Fruit fly (Drosophila melanogaster) whole organism, pupa: ENCODE data around the gene fw.

Experiments
- CG10348 ChIP-seq: fragments of 200-800 bp; sonication (Bioruptor generic); IDR thresholded peaks from 2 replicates; pipeline ENCODE4 v1.3.6; 2022; ENCODE audit warnings: missing biosample characterization, missing genetic modification characterization
- CG12605 ChIP-seq: fragments of 200-800 bp; sonication (Bioruptor generic); IDR thresholded peaks from 2 replicates; pipeline ENCODE4 v1.3.6; 2022; ENCODE audit warnings: missing biosample characterization, missing genetic modification characterization
- CG13204 ChIP-seq: fragments of 200-800 bp; sonication (Bioruptor generic); optimal IDR thresholded peaks from 2 replicates; lab custom pipeline; 2018; ENCODE audit warnings: missing biosample characterization, mild to moderate bottlenecking, missing genetic modification characterization, moderate library complexity
- CG14655 ChIP-seq: fragments of 200-800 bp; sonication (Bioruptor generic); optimal IDR thresholded peaks from 3 replicates; lab custom pipeline; 2017; ENCODE audit warnings: mild to moderate bottlenecking, missing biosample characterization, missing genetic modification reagents, missing genetic modification characterization
- CG15710 ChIP-seq: fragments of 200-800 bp; sonication (Bioruptor generic); optimal IDR thresholded peaks from 2 replicates; lab custom pipeline; 2018; ENCODE audit warnings: missing biosample characterization, mild to moderate bottlenecking, missing genetic modification characterization, moderate library complexity
- CG17806 ChIP-seq: fragments of 200-800 bp; sonication (Bioruptor generic); optimal IDR thresholded peaks from 2 replicates; lab custom pipeline; 2018; ENCODE audit warnings: missing biosample characterization, mild to moderate bottlenecking, missing genetic modification characterization, moderate library complexity
- CG32121 ChIP-seq: fragments of 200-800 bp; sonication (Bioruptor generic); IDR thresholded peaks from 2 replicates; pipeline ENCODE4 v1.3.6; 2022; ENCODE audit warnings: missing biosample characterization, missing genetic modification characterization
- CG34367 ChIP-seq: fragments of 200-800 bp; sonication (Bioruptor generic); optimal IDR thresholded peaks from 2 replicates; lab custom pipeline; 2018; ENCODE audit warnings: missing biosample characterization, mild to moderate bottlenecking, missing genetic modification characterization
- CG4496 ChIP-seq: fragments of 200-800 bp; sonication (Bioruptor generic); IDR thresholded peaks from 3 replicates; pipeline ENCODE4 v1.3.6; 2022; ENCODE audit warnings: missing biosample characterization, missing genetic modification characterization
- CG8159 ChIP-seq: fragments of 200-800 bp; sonication (Bioruptor generic); optimal IDR thresholded peaks from 3 replicates; lab custom pipeline; 2018; ENCODE audit warnings: missing biosample characterization, mild to moderate bottlenecking, missing genetic modification characterization, moderate library complexity
- CG8301 ChIP-seq: fragments of 200-800 bp; sonication (Bioruptor generic); optimal IDR thresholded peaks from 2 replicates; lab custom pipeline; 2018; ENCODE audit warnings: missing biosample characterization, mild to moderate bottlenecking, missing genetic modification characterization
- CG9948 ChIP-seq: fragments of 200-800 bp; sonication (Bioruptor generic); optimal IDR thresholded peaks from 2 replicates; lab custom pipeline; 2018; ENCODE audit warnings: missing biosample characterization, mild to moderate bottlenecking, missing genetic modification characterization, moderate library complexity
- D1 ChIP-seq: fragments of 200-800 bp; sonication (Bioruptor generic); optimal IDR thresholded peaks from 2 replicates; lab custom pipeline; 2018; ENCODE audit warnings: missing biosample characterization, mild to moderate bottlenecking, missing genetic modification characterization, moderate library complexity
- EcR ChIP-seq: fragments of 200-800 bp; sonication (Bioruptor generic); optimal IDR thresholded peaks from 3 replicates; lab custom pipeline; 2019; ENCODE audit warnings: missing biosample characterization, missing genetic modification characterization, mild to moderate bottlenecking, moderate library complexity, missing genetic modification reagents
- Ets98B ChIP-seq: fragments of 200-800 bp; sonication (Bioruptor generic); IDR thresholded peaks from 2 replicates; pipeline ENCODE4 v1.3.6; 2022; ENCODE audit warnings: missing biosample characterization, missing genetic modification characterization
- Pif1A ChIP-seq: fragments of 200-800 bp; sonication (Bioruptor generic); optimal IDR thresholded peaks from 3 replicates; lab custom pipeline; 2016; ENCODE audit warnings: missing biosample characterization, missing genetic modification characterization
- Pif1B ChIP-seq: fragments of 200-800 bp; sonication (Bioruptor generic); optimal IDR thresholded peaks from 3 replicates; lab custom pipeline; 2016; ENCODE audit warnings: missing biosample characterization, missing genetic modification characterization
- Snoo ChIP-seq: fragments of 200-800 bp; sonication (Bioruptor generic); optimal IDR thresholded peaks from 3 replicates; lab custom pipeline; 2017; ENCODE audit warnings: missing biosample characterization, mild to moderate bottlenecking, missing genetic modification characterization, inconsistent platforms
- fd96Ca ChIP-seq: fragments of 200-800 bp; sonication (Bioruptor generic); IDR thresholded peaks from 3 replicates; pipeline ENCODE4 v1.3.6; 2022; ENCODE audit warnings: missing biosample characterization, missing genetic modification characterization
- gl ChIP-seq: fragments of 200-800 bp; sonication (Bioruptor generic); optimal IDR thresholded peaks from 2 replicates; lab custom pipeline; 2018; ENCODE audit warnings: missing biosample characterization, mild to moderate bottlenecking, missing genetic modification characterization

The fw gene

dm6 chrX:12032136-12032682 is 28.5 kb upstream of the fw start, which contains the start of gene Cyp318a1:
Gene Cyp318a1, plus strand, starts transcription at chrX:12032632.
- TF ChIP-seq Pif1B (GFP tag; lab: Kevin White, UChicago): no peak
- no peak for TF ChIP-seq CG17806 (tag; lab: Kevin White, UChicago)
- TF ChIP-seq CG4496 (GFP tag; lab: Robert Waterston, UW): no peak
- no peak for TF ChIP-seq gl (tag; lab: Kevin White, UChicago)
- no peak for TF ChIP-seq CG8159
- TF ChIP-seq, all 21 proteins: peak for 0

- TF ChIP-seq fd96Ca (GFP tag; lab: Robert Waterston, UW): no peak
- no peak for TF ChIP-seq CG15710
- TF ChIP-seq CG10348 (GFP tag; lab: Robert Waterston, UW): no peak
- no peak for TF ChIP-seq CG4496 (GFP tag; lab: Robert Waterston, UW)
Measured at dm6 chrX:12031400-12031799, 27.7 kb upstream of the fw start, which contains the start of gene Cyp311a1. Gene Cyp311a1, minus strand, starts transcription at chrX:12031465.

dm6 chrX:12028825-12029514 is 25.3 kb upstream of the fw start, which contains the start of gene Usp7:
Gene Usp7, minus strand, starts transcription at chrX:12029032.
- TF ChIP-seq Ets98B (peak; percentile 22; the same call in 1 of the 2 replicates), CG4496 (GFP tag; lab: Robert Waterston, UW) (peak; percentile 63), EcR (GFP tag; lab: Kevin White, UChicago) (no peak), CG12605 (GFP tag; lab: Robert Waterston, UW) (no peak), D1 (no peak)

dm6 chrX:12021750-12022149 is 18.0 kb upstream of the fw start:
- TF ChIP-seq CG4496 (GFP tag; lab: Robert Waterston, UW) (no peak), Pif1A (no peak), CG34367 (tag; lab: Kevin White, UChicago) (no peak), Snoo (no peak)
- TF ChIP-seq, all 21 proteins: peak for 0

DNA sequence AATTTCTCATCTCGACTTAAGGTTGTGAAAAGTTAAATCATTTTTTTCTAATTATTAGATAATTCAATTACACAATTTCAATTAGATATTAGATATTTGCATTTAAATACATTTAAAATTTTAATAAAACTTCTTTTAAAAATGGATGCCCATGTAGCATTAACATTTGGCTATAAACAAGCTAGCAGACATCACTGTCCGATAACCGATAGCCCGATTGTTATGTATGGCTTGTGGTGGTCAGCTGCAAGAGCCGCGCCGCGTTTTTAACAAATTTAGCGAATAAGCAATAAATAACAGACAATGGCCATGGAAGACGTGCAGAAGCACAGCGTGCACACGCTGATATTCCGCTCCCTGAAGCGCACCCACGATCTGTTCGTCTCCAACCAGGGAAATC is 17.1 kb upstream of the fw start, which contains the start of gene Tango4:
TSS of gene Tango4 (plus strand) at position 212 of the 400 bp plus-strand sequence.
- no peak for TF ChIP-seq CG8301 (tag; lab: Kevin White, UChicago)
- no peak for TF ChIP-seq CG13204 (GFP tag; lab: Kevin White, UChicago)
- TF ChIP-seq CG14655 (GFP tag; lab: Kevin White, UChicago): no peak
- TF ChIP-seq CG4496 (GFP tag; lab: Robert Waterston, UW): no peak
- TF ChIP-seq CG15710: no peak
- no peak for TF ChIP-seq Pif1A
- no peak for TF ChIP-seq fd96Ca (GFP tag; lab: Robert Waterston, UW)

DNA sequence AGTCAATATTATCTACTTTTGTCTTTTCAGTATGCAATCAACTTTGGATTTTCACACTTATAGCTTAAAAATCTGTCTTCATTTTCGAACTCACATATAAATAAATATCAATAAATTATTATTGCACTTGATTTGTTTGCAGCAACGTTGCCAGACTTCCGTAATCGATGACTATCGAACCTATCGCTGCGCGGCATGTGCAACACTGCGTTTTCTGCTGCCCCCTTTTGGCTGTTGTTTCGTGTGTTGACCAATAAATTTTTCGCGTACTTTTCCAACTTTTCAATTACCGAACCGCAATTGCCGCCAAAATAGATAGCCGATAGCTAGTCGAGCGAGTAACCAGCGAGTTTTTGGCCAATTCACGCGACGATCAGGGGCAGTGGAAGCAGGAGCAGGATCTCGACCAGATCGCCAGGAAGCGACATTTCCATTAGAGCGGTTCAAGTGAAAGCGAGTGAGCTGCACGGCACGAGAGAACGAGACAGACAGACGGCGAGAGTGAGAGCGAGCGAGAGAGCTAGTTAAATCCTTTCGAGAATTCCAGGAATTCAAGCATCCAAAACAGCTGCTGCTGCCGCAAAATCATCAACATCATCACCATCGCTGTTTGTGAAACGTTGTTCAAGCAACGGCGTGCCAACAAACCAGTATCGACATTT is 14.9 kb upstream of the fw start, which contains the start of gene Lsm12a:
TSS of gene Lsm12a (plus strand) at position 201 of the 662 bp plus-strand sequence.
- TF ChIP-seq EcR (GFP tag; lab: Kevin White, UChicago) (no peak), CG9948 (no peak), CG14655 (GFP tag; lab: Kevin White, UChicago) (no peak), CG8301 (tag; lab: Kevin White, UChicago) (no peak), gl (tag; lab: Kevin White, UChicago) (no peak), CG15710 (no peak), CG32121 (GFP tag; lab: Robert Waterston, UW) (no peak), CG8159 (no peak), CG4496 (GFP tag; lab: Robert Waterston, UW) (no peak), CG13204 (GFP tag; lab: Kevin White, UChicago) (no peak)

DNA sequence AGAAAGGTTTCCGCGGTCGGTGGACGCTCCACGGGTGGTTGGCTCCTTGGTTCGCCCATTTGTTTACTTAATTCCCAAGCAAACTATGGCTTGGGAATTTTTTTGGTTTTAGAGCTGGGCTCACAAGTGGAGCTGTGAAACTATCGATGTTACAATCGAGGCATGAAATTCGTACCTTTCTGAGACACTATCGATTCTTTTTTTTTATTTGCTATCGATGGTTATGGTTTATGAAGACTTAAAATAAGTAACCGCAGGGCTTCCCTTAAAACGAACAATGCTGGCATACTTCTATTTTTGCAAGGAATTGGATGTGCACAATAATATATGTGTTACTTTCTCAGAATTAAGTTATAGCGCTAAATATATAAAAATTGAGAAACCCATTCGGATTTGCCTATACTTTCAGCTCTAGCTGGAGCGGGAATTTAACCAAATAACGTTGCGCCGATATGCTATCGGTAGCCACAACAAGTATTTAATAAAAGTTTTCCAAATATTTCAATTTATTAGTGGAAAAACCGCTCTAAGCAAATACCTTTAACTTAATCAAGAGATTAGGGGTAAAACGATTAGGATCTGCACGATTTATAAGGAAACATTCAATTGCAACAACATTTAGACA is 14.2 kb upstream of the fw start, which contains the start of gene Chrac-16:
TSS of gene Chrac-16 (minus strand) at position 147 of the 625 bp plus-strand sequence.
- TF ChIP-seq CG10348 (GFP tag; lab: Robert Waterston, UW) (no peak), Ets98B (no peak), CG34367 (tag; lab: Kevin White, UChicago) (no peak), gl (tag; lab: Kevin White, UChicago) (no peak), CG32121 (GFP tag; lab: Robert Waterston, UW) (no peak)
